Worm (Caenorhabditis elegans) whole organism, L4/young adult: ENCODE measurements around the gene H06H21.37.

Experiments used
- W03F9.2 ChIP-seq: fragments of 150-350 bp; optimal IDR thresholded peaks from 2 replicates; lab custom pipeline; 2014; ENCODE audit warnings: missing biosample characterization, missing genetic modification characterization
- dao-5 ChIP-seq: sonication (generic microtip); optimal IDR thresholded peaks from 2 replicates; lab custom pipeline; 2016; ENCODE audit warnings: missing genotype, missing genetic modification characterization, moderate library complexity, missing compliant biosample characterization
- him-1 ChIP-seq: sonication (generic microtip); optimal IDR thresholded peaks from 2 replicates; lab custom pipeline; 2016; ENCODE audit warnings: missing genotype, missing genetic modification reagents, missing genetic modification characterization, missing compliant biosample characterization

DNA sequence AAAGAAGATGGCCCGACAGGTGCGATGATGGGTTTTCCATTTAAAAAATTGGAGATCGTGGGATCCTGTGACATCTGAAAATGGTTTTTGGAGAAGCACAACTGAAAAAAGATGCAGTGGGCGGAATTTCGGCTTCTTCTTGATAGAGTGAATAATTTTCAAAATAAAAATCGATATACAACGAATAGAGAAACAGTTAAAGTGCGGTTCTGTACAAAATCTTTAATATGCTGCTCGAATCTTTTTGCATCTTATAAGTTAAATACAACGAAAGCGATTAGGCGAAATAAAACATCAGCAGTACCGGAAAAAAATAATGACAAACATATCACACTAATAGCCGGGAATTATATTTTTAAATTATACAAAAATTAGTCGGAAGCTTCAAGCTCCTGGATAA is 2.6 kb downstream of the H06H21.37 start, which contains the start of gene H06H21.11:
- no peak for TF ChIP-seq W03F9.2 (tag; lab: Kevin White, UChicago)
- TF ChIP-seq him-1 (tag; lab: Kevin White, UChicago), result no peak
- TF ChIP-seq dao-5, result no peak
